Fruit fly (Drosophila melanogaster) whole organism, embryonic: ENCODE results near the gene Prx1.

Source experiments
- ATbp ChIP-seq: fragments of 200-800 bp; sonication (Bioruptor generic); optimal IDR thresholded peaks from 2 replicates; lab custom pipeline; 2017; ENCODE audit warnings: missing biosample characterization, mild to moderate bottlenecking, missing genetic modification characterization, missing genetic modification reagents
- Abd-B ChIP-seq: fragments of 200-800 bp; sonication (Bioruptor generic); optimal IDR thresholded peaks from 2 replicates; lab custom pipeline; 2018; ENCODE audit warnings: missing biosample characterization, mild to moderate bottlenecking, missing genetic modification characterization, moderate library complexity
- C15 ChIP-seq: fragments of 200-800 bp; sonication (Bioruptor generic); IDR thresholded peaks from 3 replicates; pipeline ENCODE4 v1.3.6; 2022; ENCODE audit warnings: missing biosample characterization, missing genetic modification characterization
- CG10431 ChIP-seq: fragments of 200-800 bp; sonication (Bioruptor generic); optimal IDR thresholded peaks from 3 replicates; lab custom pipeline; 2018; ENCODE audit warnings: missing biosample characterization, mild to moderate bottlenecking, missing genetic modification characterization
- CG10462 ChIP-seq: fragments of 200-800 bp; sonication (Bioruptor generic); optimal IDR thresholded peaks from 2 replicates; lab custom pipeline; 2016; ENCODE audit warnings: missing biosample characterization, missing genetic modification characterization
- CG11085 ChIP-seq: fragments of 200-800 bp; sonication (Bioruptor generic); IDR thresholded peaks from 2 replicates; pipeline ENCODE4 v1.3.6; 2022; ENCODE audit warnings: missing biosample characterization, missing genetic modification characterization
- CG12299 ChIP-seq: fragments of 200-800 bp; sonication (Bioruptor generic); optimal IDR thresholded peaks from 2 replicates; lab custom pipeline; 2018; ENCODE audit warnings: missing biosample characterization, mild to moderate bottlenecking, missing genetic modification characterization
- CG12391 ChIP-seq: fragments of 200-800 bp; sonication (Bioruptor generic); optimal IDR thresholded peaks from 3 replicates; lab custom pipeline; 2018; ENCODE audit warnings: missing biosample characterization, mild to moderate bottlenecking, missing genetic modification characterization, moderate library complexity
- CG17568 ChIP-seq: fragments of 200-800 bp; sonication (Bioruptor generic); optimal IDR thresholded peaks from 2 replicates; lab custom pipeline; 2018; ENCODE audit warnings: missing biosample characterization, mild to moderate bottlenecking, missing genetic modification characterization, moderate library complexity
- CG1832 ChIP-seq: fragments of 200-800 bp; sonication (Bioruptor generic); optimal IDR thresholded peaks from 2 replicates; lab custom pipeline; 2017; ENCODE audit warnings: missing biosample characterization, mild to moderate bottlenecking, missing genetic modification characterization, inconsistent platforms
- CG2712 ChIP-seq: fragments of 200-800 bp; optimal IDR thresholded peaks from 3 replicates; lab custom pipeline; 2019; ENCODE audit warnings: missing biosample characterization, mild to moderate bottlenecking, missing genetic modification characterization, moderate library complexity
- CG30403 ChIP-seq: fragments of 200-800 bp; sonication (Bioruptor generic); optimal IDR thresholded peaks from 3 replicates; lab custom pipeline; 2016; ENCODE audit warnings: missing biosample characterization, missing genetic modification characterization
- CG32772 ChIP-seq: fragments of 200-800 bp; sonication (Bioruptor generic); IDR thresholded peaks from 2 replicates; pipeline ENCODE4 v1.3.6; 2022; ENCODE audit warnings: missing biosample characterization, missing genetic modification characterization
- CG3847 ChIP-seq: fragments of 200-800 bp; sonication (Bioruptor generic); IDR thresholded peaks from 2 replicates; pipeline ENCODE4 v1.3.6; 2022; ENCODE audit warnings: missing biosample characterization, missing genetic modification characterization
- CG6654 ChIP-seq: fragments of 200-800 bp; sonication (Bioruptor generic); optimal IDR thresholded peaks from 2 replicates; lab custom pipeline; 2017; ENCODE audit warnings: missing biosample characterization, mild to moderate bottlenecking, missing genetic modification characterization
- CG8478 ChIP-seq: fragments of >200 bp; optimal IDR thresholded peaks from 2 replicates; lab custom pipeline; 2018
- CG9215 ChIP-seq: fragments of 200-800 bp; sonication (Bioruptor generic); IDR thresholded peaks from 2 replicates; pipeline ENCODE4 v1.3.6; 2022; ENCODE audit warnings: missing biosample characterization, missing genetic modification characterization
- CHES-1-like ChIP-seq: fragments of 200-800 bp; sonication (Bioruptor generic); optimal IDR thresholded peaks from 2 replicates; lab custom pipeline; 2016; ENCODE audit warnings: missing biosample characterization, missing genetic modification characterization
- CTCF ChIP-seq: fragments of 200-800 bp; sonication (Bioruptor generic); optimal IDR thresholded peaks from 2 replicates; lab custom pipeline; 2017; ENCODE audit warnings: missing biosample characterization, mild to moderate bottlenecking, missing genetic modification characterization, moderate library complexity
- D19B ChIP-seq: fragments of 200-800 bp; sonication (Bioruptor generic); optimal IDR thresholded peaks from 2 replicates; lab custom pipeline; 2017; ENCODE audit warnings: missing biosample characterization, mild to moderate bottlenecking, missing genetic modification characterization
- Dll ChIP-seq: fragments of 200-800 bp; sonication (Bioruptor generic); IDR thresholded peaks from 4 replicates; pipeline ENCODE4 v1.3.6; 2022; ENCODE audit warnings: missing biosample characterization, missing genetic modification characterization; ENCODE audit not compliant: partially characterized antibody
- Fer1 ChIP-seq: fragments of 200-800 bp; sonication (Bioruptor generic); optimal IDR thresholded peaks from 2 replicates; lab custom pipeline; 2017; ENCODE audit warnings: missing biosample characterization, mild to moderate bottlenecking, missing genetic modification characterization
- HHEX ChIP-seq: fragments of 200-800 bp; sonication (Bioruptor generic); optimal IDR thresholded peaks from 3 replicates; lab custom pipeline; 2017; ENCODE audit warnings: missing biosample characterization, mild to moderate bottlenecking, missing genetic modification characterization, missing genetic modification reagents
- HLH4C ChIP-seq: fragments of 200-800 bp; sonication (Bioruptor generic); IDR thresholded peaks from 3 replicates; pipeline ENCODE4 v1.3.6; 2022; ENCODE audit warnings: missing biosample characterization, missing genetic modification characterization; ENCODE audit not compliant: partially characterized antibody
- HLH54F ChIP-seq: fragments of 200-800 bp; sonication (Bioruptor generic); optimal IDR thresholded peaks from 3 replicates; lab custom pipeline; 2016; ENCODE audit warnings: missing biosample characterization, missing genetic modification characterization
- Myb ChIP-seq: fragments of 200-800 bp; sonication (Bioruptor generic); optimal IDR thresholded peaks from 2 replicates; lab custom pipeline; 2016; ENCODE audit warnings: missing biosample characterization, missing genetic modification characterization
- Nf-YA ChIP-seq: fragments of 200-800 bp; sonication (Bioruptor generic); IDR thresholded peaks from 2 replicates; pipeline ENCODE4 v1.3.6; 2022; ENCODE audit warnings: missing biosample characterization, missing genetic modification characterization
- NfI ChIP-seq: fragments of 200-800 bp; sonication (Bioruptor generic); optimal IDR thresholded peaks from 3 replicates; lab custom pipeline; 2018; ENCODE audit warnings: missing biosample characterization, mild to moderate bottlenecking, missing genetic modification characterization, moderate library complexity
- Rx ChIP-seq: fragments of 200-800 bp; sonication (Bioruptor generic); IDR thresholded peaks from 2 replicates; pipeline ENCODE4 v1.3.6; 2022; ENCODE audit warnings: missing biosample characterization, missing genetic modification characterization
- Sry-δ ChIP-seq: fragments of 200-800 bp; sonication (Bioruptor generic); optimal IDR thresholded peaks from 2 replicates; lab custom pipeline; 2016; ENCODE audit warnings: missing biosample characterization, missing genetic modification characterization
- az2 ChIP-seq: fragments of 200-800 bp; sonication (Bioruptor generic); optimal IDR thresholded peaks from 3 replicates; lab custom pipeline; 2016; ENCODE audit warnings: missing biosample characterization, missing genetic modification characterization
- br ChIP-seq: fragments of >200 bp; optimal IDR thresholded peaks from 2 replicates; lab custom pipeline; 2017
- crol ChIP-seq: fragments of 200-800 bp; sonication (Bioruptor generic); IDR thresholded peaks from 2 replicates; pipeline ENCODE4 v1.3.6; 2022; ENCODE audit warnings: missing biosample characterization, missing genetic modification characterization
- disco-r ChIP-seq: fragments of 200-800 bp; sonication (Bioruptor generic); optimal IDR thresholded peaks from 2 replicates; lab custom pipeline; 2016; ENCODE audit warnings: missing biosample characterization, missing genetic modification characterization
- dmrt99B ChIP-seq: fragments of 200-800 bp; sonication (Bioruptor generic); optimal IDR thresholded peaks from 2 replicates; lab custom pipeline; 2018; ENCODE audit warnings: missing biosample characterization, mild to moderate bottlenecking, missing genetic modification characterization, moderate library complexity
- en ChIP-seq: fragments of 200-800 bp; sonication (Bioruptor generic); optimal IDR thresholded peaks from 2 replicates; lab custom pipeline; 2016; ENCODE audit warnings: missing biosample characterization, missing genetic modification characterization
- ewg ChIP-seq: fragments of 200-800 bp; sonication (Bioruptor generic); optimal IDR thresholded peaks from 3 replicates; lab custom pipeline; 2017; ENCODE audit warnings: mild to moderate bottlenecking, missing biosample characterization, missing genetic modification reagents, missing genetic modification characterization
- gfzf ChIP-seq: fragments of 200-800 bp; sonication (Bioruptor generic); optimal IDR thresholded peaks from 2 replicates; lab custom pipeline; 2016; ENCODE audit warnings: missing biosample characterization, mild to moderate bottlenecking, missing genetic modification characterization, moderate library complexity
- gsb-n ChIP-seq: fragments of 200-800 bp; sonication (Bioruptor generic); optimal IDR thresholded peaks from 3 replicates; lab custom pipeline; 2018; ENCODE audit warnings: missing biosample characterization, mild to moderate bottlenecking, missing genetic modification characterization
- gt ChIP-seq: fragments of 200-800 bp; sonication (Bioruptor generic); IDR thresholded peaks from 2 replicates; pipeline ENCODE4 v1.3.6; 2022; ENCODE audit warnings: missing biosample characterization, missing genetic modification characterization
- ind ChIP-seq: fragments of 200-800 bp; sonication (Bioruptor generic); optimal IDR thresholded peaks from 3 replicates; lab custom pipeline; 2016; ENCODE audit warnings: missing biosample characterization, missing genetic modification characterization
- inv ChIP-seq: fragments of 200-800 bp; sonication (Bioruptor generic); IDR thresholded peaks from 2 replicates; pipeline ENCODE4 v1.3.6; 2022; ENCODE audit warnings: missing biosample characterization, missing genetic modification characterization; ENCODE audit not compliant: partially characterized antibody
- lbe ChIP-seq: fragments of 200-800 bp; sonication (Bioruptor generic); optimal IDR thresholded peaks from 2 replicates; lab custom pipeline; 2016; ENCODE audit warnings: missing biosample characterization, mild to moderate bottlenecking, missing genetic modification characterization
- nmo ChIP-seq: fragments of 200-800 bp; sonication (Bioruptor generic); optimal IDR thresholded peaks from 2 replicates; lab custom pipeline; 2018; ENCODE audit warnings: missing biosample characterization, mild to moderate bottlenecking, missing genetic modification characterization, moderate library complexity
- odd ChIP-seq: fragments of 200-800 bp; sonication (Bioruptor generic); optimal IDR thresholded peaks from 2 replicates; lab custom pipeline; 2017; ENCODE audit warnings: missing biosample characterization, mild to moderate bottlenecking, missing genetic modification characterization
- org-1 ChIP-seq: fragments of 200-800 bp; sonication (Bioruptor generic); optimal IDR thresholded peaks from 2 replicates; lab custom pipeline; 2017; ENCODE audit warnings: missing biosample characterization, missing genetic modification characterization
- phol ChIP-seq: fragments of 200-800 bp; sonication (Bioruptor generic); optimal IDR thresholded peaks from 3 replicates; lab custom pipeline; 2018; ENCODE audit warnings: missing biosample characterization, mild to moderate bottlenecking, missing genetic modification characterization, moderate library complexity
- pnt ChIP-seq: fragments of 200-800 bp; sonication (Bioruptor generic); optimal IDR thresholded peaks from 3 replicates; lab custom pipeline; 2016; ENCODE audit warnings: missing biosample characterization, missing genetic modification characterization
- tgo ChIP-seq: fragments of 200-800 bp; sonication (Bioruptor generic); IDR thresholded peaks from 3 replicates; pipeline ENCODE4 v1.3.6; 2022; ENCODE audit warnings: missing biosample characterization, missing genetic modification characterization
- wdn ChIP-seq: fragments of 200-800 bp; sonication (Bioruptor generic); IDR thresholded peaks from 2 replicates; pipeline ENCODE4 v1.3.6; 2022; ENCODE audit warnings: missing biosample characterization, missing genetic modification characterization
- wor ChIP-seq: fragments of 200-800 bp; sonication (Bioruptor generic); IDR thresholded peaks from 2 replicates; pipeline ENCODE4 v1.3.6; 2022; ENCODE audit warnings: missing biosample characterization, missing genetic modification characterization

Gene Prx1

dm6 chr3L:15199216-15200090 is 8.2 kb upstream of the Prx1 start (continued):
- TF ChIP-seq gfzf (GFP tag; lab: Kevin White, UChicago) (no peak), Sry-δ (GFP tag; lab: Kevin White, UChicago) (no peak), CG11085 (GFP tag; lab: Robert Waterston, UW) (no peak), org-1 (no peak), HLH54F (GFP tag; lab: Kevin White, UChicago) (no peak), disco-r (GFP tag; lab: Kevin White, UChicago) (no peak), C15 (no peak), br (lab: Kevin White, UChicago) (no peak), CG8478 (no peak), CHES-1-like (no peak), gt (GFP tag; lab: Robert Waterston, UW) (no peak), ind (GFP tag; lab: Kevin White, UChicago) (no peak), gsb-n (peak; percentile 42), CG30403 (GFP tag; lab: Kevin White, UChicago) (peak; percentile 5), CG1832 (GFP tag; lab: Kevin White, UChicago) (no peak), CTCF (GFP tag; lab: Kevin White, UChicago) (no peak), Myb (GFP tag; lab: Kevin White, UChicago) (no peak), Abd-B (no peak), lbe (no peak), odd (GFP tag; lab: Kevin White, UChicago) (no peak), wdn (GFP tag; lab: Robert Waterston, UW) (no peak), HHEX (GFP tag; lab: Kevin White, UChicago) (no peak), nmo (GFP tag; lab: Kevin White, UChicago) (peak; percentile 34), pnt (no peak), en (GFP tag; lab: Kevin White, UChicago) (no peak), CG3847 (GFP tag; lab: Robert Waterston, UW) (no peak), inv (GFP tag; lab: Robert Waterston, UW) (no peak), ewg (GFP tag; lab: Kevin White, UChicago) (peak; percentile 2), CG10431 (GFP tag; lab: Kevin White, UChicago) (no peak), phol (peak; percentile 61), NfI (no peak), CG12391 (peak; percentile 54), HLH4C (GFP tag; lab: Robert Waterston, UW) (no peak), CG6654 (GFP tag; lab: Kevin White, UChicago) (no peak), Nf-YA (GFP tag; lab: Robert Waterston, UW) (no peak), wor (GFP tag; lab: Robert Waterston, UW) (no peak), D19B (GFP tag; lab: Kevin White, UChicago) (no peak), CG2712 (tag; lab: Kevin White, UChicago) (peak; percentile 81), CG12299 (no peak), CG17568 (GFP tag; lab: Kevin White, UChicago) (no peak), CG32772 (no peak), ATbp (no peak), az2 (GFP tag; lab: Kevin White, UChicago) (peak; percentile 37), tgo (no peak), CG10462 (no peak), Dll (GFP tag; lab: Robert Waterston, UW) (no peak), Fer1 (GFP tag; lab: Kevin White, UChicago) (no peak), CG9215 (no peak), crol (GFP tag; lab: Robert Waterston, UW) (no peak), Rx (GFP tag; lab: Robert Waterston, UW) (no peak), dmrt99B (peak; percentile 25)
